Worm (Caenorhabditis elegans) whole organism, late embryonic: ENCODE measurements around the gene enpp-1.

ENCODE experiments used
- C08G9.2 ChIP-seq: sonication (generic microtip); optimal IDR thresholded peaks from 2 replicates; lab custom pipeline; 2016; ENCODE audit warnings: mild to moderate bottlenecking, missing genetic modification characterization, moderate library complexity, missing compliant biosample characterization
- C38D4.7 ChIP-seq: fragments of 200-800 bp; sonication (Bioruptor generic); optimal IDR thresholded peaks from 2 replicates; lab custom pipeline; 2018; ENCODE audit warnings: mild to moderate bottlenecking, missing genetic modification characterization, moderate library complexity, missing compliant biosample characterization
- K02D7.2 ChIP-seq: sonication (generic microtip); optimal IDR thresholded peaks from 2 replicates; lab custom pipeline; 2017; ENCODE audit warnings: mild to moderate bottlenecking, missing genetic modification characterization, missing compliant biosample characterization
- ceh-14 ChIP-seq: sonication (generic microtip); optimal IDR thresholded peaks from 2 replicates; lab custom pipeline; 2016; ENCODE audit warnings: missing genotype, missing genetic modification characterization, missing compliant biosample characterization
- ceh-18 ChIP-seq: sonication (generic microtip); optimal IDR thresholded peaks from 2 replicates; lab custom pipeline; 2016; ENCODE audit warnings: missing genetic modification characterization, missing compliant biosample characterization
- ceh-22 ChIP-seq: sonication (generic microtip); optimal IDR thresholded peaks from 2 replicates; lab custom pipeline; 2017; ENCODE audit warnings: missing biosample characterization, missing genetic modification characterization
- ceh-45 ChIP-seq: fragments of 200-800 bp; sonication (Bioruptor generic); IDR thresholded peaks from 2 replicates; pipeline ENCODE4 v1.3.6; 2022; ENCODE audit warnings: missing genetic modification reagents, missing genetic modification characterization, missing compliant biosample characterization
- ceh-9 ChIP-seq: sonication (generic microtip); optimal IDR thresholded peaks from 2 replicates; lab custom pipeline; 2016; ENCODE audit warnings: mild to moderate bottlenecking, missing genetic modification characterization, inconsistent platforms, missing compliant biosample characterization
- dve-1 ChIP-seq: sonication (generic microtip); optimal IDR thresholded peaks from 2 replicates; lab custom pipeline; 2017; ENCODE audit warnings: antibody characterized with exemption, mild to moderate bottlenecking, missing genetic modification characterization, missing compliant biosample characterization
- elt-2 ChIP-seq: sonication (generic microtip); optimal IDR thresholded peaks from 2 replicates; lab custom pipeline; 2016; ENCODE audit warnings: missing genetic modification reagents, missing genetic modification characterization, missing compliant biosample characterization
- hlh-6 ChIP-seq: sonication (generic microtip); optimal IDR thresholded peaks from 2 replicates; lab custom pipeline; 2016; ENCODE audit warnings: missing genotype, missing genetic modification characterization, missing compliant biosample characterization
- lim-6 ChIP-seq: sonication (generic microtip); optimal IDR thresholded peaks from 2 replicates; lab custom pipeline; 2016; ENCODE audit warnings: missing genetic modification characterization, missing compliant biosample characterization
- madf-2 ChIP-seq: sonication (generic microtip); optimal IDR thresholded peaks from 2 replicates; lab custom pipeline; 2017; ENCODE audit warnings: missing genetic modification characterization, missing compliant biosample characterization
- nfya-1 ChIP-seq: sonication (generic microtip); optimal IDR thresholded peaks from 2 replicates; lab custom pipeline; 2017; ENCODE audit warnings: missing genetic modification characterization, mild to moderate bottlenecking, missing compliant biosample characterization, antibody characterized with exemption, moderate library complexity
- odd-2 ChIP-seq: sonication (generic microtip); optimal IDR thresholded peaks from 2 replicates; lab custom pipeline; 2017; ENCODE audit warnings: antibody characterized with exemption, mild to moderate bottlenecking, missing genetic modification characterization, missing compliant biosample characterization
- pros-1 ChIP-seq: fragments of 150-350 bp; optimal IDR thresholded peaks from 2 replicates; lab custom pipeline; 2014; ENCODE audit warnings: missing biosample characterization, missing genetic modification reagents, missing genetic modification characterization
- sdc-2 ChIP-seq: sonication (generic microtip); optimal IDR thresholded peaks from 2 replicates; lab custom pipeline; 2016; ENCODE audit warnings: missing genotype, missing genetic modification characterization, missing compliant biosample characterization
- sox-4 ChIP-seq: sonication (generic microtip); optimal IDR thresholded peaks from 2 replicates; lab custom pipeline; 2017; ENCODE audit warnings: mild to moderate bottlenecking, missing genetic modification characterization, inconsistent platforms, missing compliant biosample characterization
- syd-9 ChIP-seq: sonication (generic microtip); optimal IDR thresholded peaks from 2 replicates; lab custom pipeline; 2016; ENCODE audit warnings: mild to moderate bottlenecking, missing genetic modification characterization, moderate library complexity, missing compliant biosample characterization
- tbx-2 ChIP-seq: sonication (generic microtip); optimal IDR thresholded peaks from 2 replicates; lab custom pipeline; 2016; ENCODE audit warnings: missing genetic modification characterization, missing compliant biosample characterization
- unc-3 ChIP-seq, 2 experiments: fragments of 200-800 bp in 1 of 2; sonication (Bioruptor generic) in 1 of 2; sonication (generic microtip) in 1 of 2; conservative IDR thresholded peaks in 1 of 2; optimal IDR thresholded peaks in 1 of 2; 2 replicates each; pipeline versions ENCODE4 v1.3.6 to Lab custom; 2016 to 2022; ENCODE audit warnings: missing compliant biosample characterization in 2 of 2, missing genetic modification characterization in 2 of 2, missing genetic modification reagents in 1 of 2
- unc-42 ChIP-seq: sonication (generic microtip); optimal IDR thresholded peaks from 2 replicates; lab custom pipeline; 2016; ENCODE audit warnings: missing genotype, missing genetic modification characterization, missing compliant biosample characterization
- zip-5 ChIP-seq: sonication (generic microtip); optimal IDR thresholded peaks from 2 replicates; lab custom pipeline; 2016; ENCODE audit warnings: missing genetic modification characterization, missing compliant biosample characterization
- ztf-16 ChIP-seq: sonication (generic microtip); optimal IDR thresholded peaks from 2 replicates; lab custom pipeline; 2017; ENCODE audit warnings: missing genetic modification characterization, missing compliant biosample characterization

enpp-1 gene

DNA sequence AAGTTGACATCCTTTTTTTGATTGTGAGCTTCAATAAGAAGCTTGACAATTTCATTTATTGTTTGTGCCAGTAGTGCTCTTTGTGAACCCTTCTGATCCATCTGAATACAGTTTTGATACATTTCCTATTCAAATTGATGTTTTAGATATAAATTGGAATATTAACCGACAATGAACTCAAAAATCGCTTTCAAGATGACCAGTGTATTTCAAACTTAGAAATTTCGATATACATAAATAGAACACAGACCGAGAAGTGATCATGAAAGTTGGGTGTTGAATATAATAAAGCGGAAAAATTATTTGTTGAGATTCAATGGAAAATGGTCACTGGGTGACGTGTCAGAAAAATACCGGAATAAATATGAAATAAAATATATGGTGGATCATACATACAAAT, 50.1 kb downstream of the enpp-1 start, which contains the start of gene elpc-3:
TSS of gene elpc-3 (minus strand) at position 101 of the 400 bp plus-strand sequence.
- no peak for TF ChIP-seq unc-42 (tag; lab: Kevin White, UChicago)
- TF ChIP-seq hlh-6 = no peak
- TF ChIP-seq C08G9.2 = no peak
- no peak for TF ChIP-seq unc-3 (GFP tag; conservative IDR thresholded peaks at IDR 0.05; lab: Robert Waterston, UW)
- TF ChIP-seq unc-3 (tag; optimal IDR thresholded peaks at IDR 0.05; lab: Kevin White, UChicago) = no peak
- no peak for TF ChIP-seq syd-9 (tag; lab: Kevin White, UChicago)
- no peak for TF ChIP-seq sox-4 (tag; lab: Kevin White, UChicago)
- TF ChIP-seq K02D7.2 (tag; lab: Kevin White, UChicago) = no peak

DNA sequence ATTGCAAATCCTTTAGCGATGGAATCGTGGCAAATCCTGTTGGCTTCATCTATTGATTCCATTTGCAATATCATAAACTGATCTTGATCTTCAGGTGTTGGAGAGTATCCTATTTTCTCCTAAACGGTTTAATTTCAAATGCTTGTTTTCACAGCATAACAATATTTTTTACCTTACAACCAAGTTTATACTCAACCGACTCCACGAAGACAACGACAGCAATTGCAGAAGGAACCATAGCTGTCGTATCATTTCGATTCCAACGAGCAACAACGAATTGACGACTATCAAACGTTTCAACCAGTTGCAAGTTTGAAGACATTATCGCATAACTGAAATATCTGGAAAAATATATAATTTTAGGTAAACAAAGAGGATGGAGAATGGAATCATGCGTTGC, 52.6 kb downstream of the enpp-1 start, which contains the start of gene usip-1:
TSS of gene usip-1 (minus strand) at position 341 of the 400 bp plus-strand sequence.
- TF ChIP-seq ztf-16 (tag; lab: Kevin White, UChicago) (no peak), ceh-18 (tag; lab: Kevin White, UChicago) (no peak), ceh-45 (GFP tag; lab: Robert Waterston, UW) (no peak), odd-2 (tag; lab: Kevin White, UChicago) (no peak), pros-1 (no peak), ceh-22 (tag; lab: Kevin White, UChicago) (no peak), nfya-1 (tag; lab: Kevin White, UChicago) (no peak), zip-5 (no peak), madf-2 (tag; lab: Kevin White, UChicago) (no peak), ceh-9 (tag; lab: Kevin White, UChicago) (no peak), dve-1 (tag; lab: Kevin White, UChicago) (no peak), C38D4.7 (GFP tag; lab: Kevin White, UChicago) (no peak), lim-6 (no peak), ceh-14 (tag; lab: Kevin White, UChicago) (no peak), tbx-2 (tag; lab: Kevin White, UChicago) (no peak), elt-2 (no peak), sox-4 (tag; lab: Kevin White, UChicago) (no peak)

DNA sequence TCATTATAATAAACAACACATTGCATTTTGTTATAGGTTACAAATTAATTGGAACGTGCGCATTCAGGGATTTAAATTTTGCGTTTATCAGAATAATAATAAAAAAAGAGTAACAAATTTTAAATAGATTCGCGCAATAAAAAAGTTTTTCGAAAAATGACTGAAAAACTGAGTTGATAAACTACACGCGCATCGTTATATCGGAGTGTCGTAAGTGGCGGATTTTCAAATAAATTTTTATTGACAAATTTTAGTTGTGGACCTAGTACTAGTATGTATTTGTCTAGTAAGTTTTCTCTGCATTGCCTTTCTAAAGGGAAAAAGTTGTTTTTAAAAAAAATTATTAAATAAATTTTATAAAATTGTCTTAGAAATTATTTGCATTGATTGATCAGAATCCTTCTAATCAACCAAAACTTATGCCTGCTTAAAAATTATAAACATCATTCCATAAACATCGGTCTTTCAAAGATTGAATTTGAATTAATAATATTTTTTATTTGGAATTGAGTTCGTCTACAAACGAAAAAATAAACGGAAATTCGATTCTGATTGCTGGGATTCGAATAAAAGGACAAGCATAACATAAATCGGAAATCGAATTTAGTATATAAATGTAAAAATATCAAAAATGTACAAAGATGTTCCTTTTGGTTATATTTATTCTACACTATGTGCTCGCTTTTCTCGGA, 53.2 kb downstream of the enpp-1 start, which contains the start of gene srd-4:
TSS of gene srd-4 (plus strand) at position 642 of the 692 bp plus-strand sequence.
- TF ChIP-seq sdc-2 (tag; lab: Kevin White, UChicago) (no peak), nfya-1 (tag; lab: Kevin White, UChicago) (peak; percentile 6)
